Worm (Caenorhabditis elegans): ENCODE data around the gene Y46E12A.2.

The Y46E12A.2 gene

ce11 chrIII:1758632-1759031 is at the start of gene Y46E12A.2:
Gene Y46E12A.2, plus strand, starts transcription at chrIII:1758932.
- TF ChIP-seq sem-4 (tag; optimal IDR thresholded peaks at IDR 0.05): no peak
- TF ChIP-seq ztf-1 (GFP tag; conservative IDR thresholded peaks at IDR 0.05): no peak
- TF ChIP-seq C34F6.9 (tag; optimal IDR thresholded peaks at IDR 0.05): no peak
- TF ChIP-seq ceh-82 (tag; optimal IDR thresholded peaks at IDR 0.05): no peak
- no peak for TF ChIP-seq lsy-2 (tag; optimal IDR thresholded peaks at IDR 0.05)
- no peak for TF ChIP-seq unc-62 (GFP tag; optimal IDR thresholded peaks at IDR 0.05)
- TF ChIP-seq nhr-21 (tag; optimal IDR thresholded peaks at IDR 0.05): no peak
- TF ChIP-seq mbf-1 (tag; optimal IDR thresholded peaks at IDR 0.05): no peak
- TF ChIP-seq snpc-4 (tag; optimal IDR thresholded peaks at IDR 0.05): no peak
- no peak for TF ChIP-seq sma-3 (GFP tag; optimal IDR thresholded peaks at IDR 0.05)
- TF ChIP-seq nhr-6 (tag; optimal IDR thresholded peaks at IDR 0.05): no peak
- no peak for TF ChIP-seq crh-2 (tag; optimal IDR thresholded peaks at IDR 0.05)
- no peak for TF ChIP-seq fos-1 (tag; optimal IDR thresholded peaks at IDR 0.05)
- no peak for TF ChIP-seq elt-1 (tag; optimal IDR thresholded peaks at IDR 0.05)

ce11 chrIII:1713991-1714611 is 44.6 kb upstream of the Y46E12A.2 start:
- no peak for TF ChIP-seq lsy-2 (tag; optimal IDR thresholded peaks at IDR 0.05)

- TF ChIP-seq elt-3 (tag; optimal IDR thresholded peaks at IDR 0.05): no peak
- no peak for TF ChIP-seq F13H6.1 (tag; optimal IDR thresholded peaks at IDR 0.05)
- TF ChIP-seq blmp-1 (tag; optimal IDR thresholded peaks at IDR 0.05; ENCODE audit: insufficient read depth): no peak
- no peak for TF ChIP-seq mab-5 (tag; optimal IDR thresholded peaks at IDR 0.05)
- no peak for TF ChIP-seq dmd-4 (tag; optimal IDR thresholded peaks at IDR 0.05)
- TF ChIP-seq ztf-4 (tag; optimal IDR thresholded peaks at IDR 0.05): no peak
- no peak for TF ChIP-seq lin-11 (tag; optimal IDR thresholded peaks at IDR 0.05)
- no peak for TF ChIP-seq ama-1 (optimal IDR thresholded peaks at IDR 0.05)
- no peak for TF ChIP-seq unc-55 (GFP tag; optimal IDR thresholded peaks at IDR 0.05)
Measured at ce11 chrIII:1717772-1718171, 41.0 kb upstream of the Y46E12A.2 start.

- no peak for TF ChIP-seq sma-9 (GFP tag; optimal IDR thresholded peaks at IDR 0.05)
- no peak for TF ChIP-seq sma-9 (tag; optimal IDR thresholded peaks at IDR 0.05)
- TF ChIP-seq sem-4 (tag; optimal IDR thresholded peaks at IDR 0.05): no peak
- no peak for TF ChIP-seq nhr-25 (tag; optimal IDR thresholded peaks at IDR 0.05)
- no peak for TF ChIP-seq dmd-4 (tag; optimal IDR thresholded peaks at IDR 0.05)
- TF ChIP-seq ama-1 (optimal IDR thresholded peaks at IDR 0.05): no peak
- no peak for TF ChIP-seq ceh-82 (tag; optimal IDR thresholded peaks at IDR 0.05)
- no peak for TF ChIP-seq ztf-4 (tag; optimal IDR thresholded peaks at IDR 0.05)
Measured at ce11 chrIII:1718800-1719199, 39.9 kb upstream of the Y46E12A.2 start.

ce11 chrIII:1731850-1732249 is 26.9 kb upstream of the Y46E12A.2 start:
- TF ChIP-seq aly-2 (tag; optimal IDR thresholded peaks at IDR 0.05) (no peak), nhr-6 (tag; optimal IDR thresholded peaks at IDR 0.05) (no peak), egl-27 (tag; optimal IDR thresholded peaks at IDR 0.05) (no peak), ztf-1 (GFP tag; conservative IDR thresholded peaks at IDR 0.05) (no peak), ceh-16 (tag; optimal IDR thresholded peaks at IDR 0.05) (no peak), nhr-25 (tag; optimal IDR thresholded peaks at IDR 0.05) (no peak), ztf-11 (tag; optimal IDR thresholded peaks at IDR 0.05) (no peak), R02D3.7 (tag; optimal IDR thresholded peaks at IDR 0.05) (no peak), ama-1 (optimal IDR thresholded peaks at IDR 0.05) (no peak)

ce11 chrIII:1733001-1733400 is 25.7 kb upstream of the Y46E12A.2 start, which contains the start of gene ser-4:
Gene ser-4, minus strand, starts transcription at chrIII:1733101.
- TF ChIP-seq lsy-2 (tag; optimal IDR thresholded peaks at IDR 0.05) (no peak), mbf-1 (tag; optimal IDR thresholded peaks at IDR 0.05) (no peak), sma-9 (GFP tag; optimal IDR thresholded peaks at IDR 0.05) (no peak), sma-9 (tag; optimal IDR thresholded peaks at IDR 0.05) (no peak)

ce11 chrIII:1733412-1733811 is 25.3 kb upstream of the Y46E12A.2 start:
- no peak for TF ChIP-seq nhr-129 (tag; optimal IDR thresholded peaks at IDR 0.05)
- no peak for TF ChIP-seq alr-1 (tag; optimal IDR thresholded peaks at IDR 0.05)
- no peak for TF ChIP-seq egl-27 (tag; optimal IDR thresholded peaks at IDR 0.05)
- TF ChIP-seq ztf-4 (tag; optimal IDR thresholded peaks at IDR 0.05): no peak

All from whole organism, L2 larva.